Fruit fly (Drosophila melanogaster) whole organism, embryonic: Measurements from ENCODE around the gene PIG-Q.

Experiments
- CG10321 ChIP-seq: fragments of 200-800 bp; sonication (Bioruptor generic); IDR thresholded peaks from 2 replicates; pipeline ENCODE4 v1.3.6; 2022; ENCODE audit warnings: missing biosample characterization, missing genetic modification characterization
- CG10543 ChIP-seq: fragments of 200-800 bp; sonication (Bioruptor generic); optimal IDR thresholded peaks from 3 replicates; lab custom pipeline; 2017; ENCODE audit warnings: missing biosample characterization, mild to moderate bottlenecking, missing genetic modification characterization, moderate library complexity
- CG10979 ChIP-seq: fragments of 200-800 bp; sonication (Bioruptor generic); optimal IDR thresholded peaks from 2 replicates; lab custom pipeline; 2018; ENCODE audit warnings: missing biosample characterization, mild to moderate bottlenecking, missing genetic modification characterization, moderate library complexity
- CG11696 ChIP-seq: fragments of 200-800 bp; sonication (Bioruptor generic); IDR thresholded peaks from 2 replicates; pipeline ENCODE4 v1.3.6; 2022; ENCODE audit warnings: missing biosample characterization, missing genetic modification characterization
- CG13287 ChIP-seq: fragments of 200-800 bp; sonication (Bioruptor generic); IDR thresholded peaks from 2 replicates; pipeline ENCODE4 v1.3.6; 2022; ENCODE audit warnings: missing biosample characterization, missing genetic modification characterization; ENCODE audit not compliant: partially characterized antibody
- CG13424 ChIP-seq: fragments of 200-800 bp; sonication (Bioruptor generic); optimal IDR thresholded peaks from 2 replicates; lab custom pipeline; 2019; ENCODE audit warnings: missing biosample characterization, mild to moderate bottlenecking, missing genetic modification characterization, moderate library complexity
- CG13894 ChIP-seq: fragments of 200-800 bp; sonication (Bioruptor generic); optimal IDR thresholded peaks from 3 replicates; lab custom pipeline; 2018; ENCODE audit warnings: missing biosample characterization, mild to moderate bottlenecking, missing genetic modification characterization, moderate library complexity
- CG14050 ChIP-seq: fragments of 200-800 bp; sonication (Bioruptor generic); IDR thresholded peaks from 3 replicates; pipeline ENCODE4 v1.3.6; 2022; ENCODE audit warnings: missing biosample characterization, missing genetic modification characterization
- CG1529 ChIP-seq: fragments of 200-800 bp; sonication (Bioruptor generic); optimal IDR thresholded peaks from 3 replicates; lab custom pipeline; 2018; ENCODE audit warnings: missing biosample characterization, missing genetic modification characterization
- CG1602 ChIP-seq: fragments of 200-800 bp; sonication (Bioruptor generic); optimal IDR thresholded peaks from 3 replicates; lab custom pipeline; 2016; ENCODE audit warnings: missing biosample characterization, missing genetic modification characterization
- CG16779 ChIP-seq: fragments of 200-800 bp; sonication (Bioruptor generic); IDR thresholded peaks from 2 replicates; pipeline ENCODE4 v1.3.6; 2022; ENCODE audit warnings: missing biosample characterization, missing genetic modification characterization
- CG16813 ChIP-seq: fragments of 200-800 bp; sonication (Bioruptor generic); IDR thresholded peaks from 3 replicates; pipeline ENCODE4 v1.3.6; 2022; ENCODE audit warnings: missing biosample characterization, missing genetic modification characterization; ENCODE audit not compliant: partially characterized antibody
- CG16863 ChIP-seq: fragments of 200-800 bp; sonication (Bioruptor generic); optimal IDR thresholded peaks from 3 replicates; lab custom pipeline; 2016; ENCODE audit warnings: missing biosample characterization, missing genetic modification characterization
- CG18011 ChIP-seq: fragments of 200-800 bp; sonication (Bioruptor generic); optimal IDR thresholded peaks from 2 replicates; lab custom pipeline; 2017; ENCODE audit warnings: missing biosample characterization, missing genetic modification characterization, mild to moderate bottlenecking, moderate library complexity, missing genotype
- CG3281 ChIP-seq: fragments of 200-800 bp; sonication (Bioruptor generic); optimal IDR thresholded peaks from 3 replicates; lab custom pipeline; 2017; ENCODE audit warnings: missing biosample characterization, mild to moderate bottlenecking, missing genetic modification characterization
- CG6175 ChIP-seq: fragments of 200-800 bp; sonication (Bioruptor generic); IDR thresholded peaks from 3 replicates; pipeline ENCODE4 v1.3.6; 2022; ENCODE audit warnings: missing biosample characterization, missing genetic modification characterization
- CG7271 ChIP-seq: fragments of 200-800 bp; sonication (Bioruptor generic); optimal IDR thresholded peaks from 2 replicates; lab custom pipeline; 2018; ENCODE audit warnings: missing biosample characterization, mild to moderate bottlenecking, missing genetic modification characterization, moderate library complexity
- CG7963 ChIP-seq: fragments of 200-800 bp; sonication (Bioruptor generic); IDR thresholded peaks from 3 replicates; pipeline ENCODE4 v1.3.6; 2022; ENCODE audit warnings: missing biosample characterization, missing genetic modification characterization; ENCODE audit not compliant: partially characterized antibody
- CG7987 ChIP-seq: fragments of 200-800 bp; sonication (Bioruptor generic); optimal IDR thresholded peaks from 2 replicates; lab custom pipeline; 2018; ENCODE audit warnings: missing biosample characterization, mild to moderate bottlenecking, missing genetic modification characterization, moderate library complexity
- CG8089 ChIP-seq: fragments of 200-800 bp; sonication (Bioruptor generic); optimal IDR thresholded peaks from 3 replicates; lab custom pipeline; 2016; ENCODE audit warnings: missing biosample characterization, missing genetic modification characterization
- CoRest ChIP-seq: fragments of 200-800 bp; sonication (Bioruptor generic); optimal IDR thresholded peaks from 3 replicates; lab custom pipeline; 2018; ENCODE audit warnings: missing biosample characterization, mild to moderate bottlenecking, missing genetic modification characterization, moderate library complexity
- CrebB ChIP-seq: fragments of 200-800 bp; sonication (Bioruptor generic); optimal IDR thresholded peaks from 3 replicates; lab custom pipeline; 2018; ENCODE audit warnings: missing biosample characterization, mild to moderate bottlenecking, missing genetic modification characterization
- Dip2 ChIP-seq: fragments of 200-800 bp; sonication (Bioruptor generic); IDR thresholded peaks from 2 replicates; pipeline ENCODE4 v1.3.6; 2022; ENCODE audit warnings: missing biosample characterization, missing genetic modification characterization
- Ets65A ChIP-seq: fragments of 200-800 bp; sonication (Bioruptor generic); peaks from one replicate; lab custom pipeline; 2016; ENCODE audit warnings: missing biosample characterization, missing genetic modification characterization
- HLH3B ChIP-seq: fragments of 200-800 bp; sonication (Bioruptor generic); IDR thresholded peaks from 2 replicates; pipeline ENCODE4 v1.3.6; 2022; ENCODE audit warnings: missing biosample characterization, missing genetic modification characterization
- HLHmδ ChIP-seq: fragments of 200-800 bp; sonication (Bioruptor generic); optimal IDR thresholded peaks from 2 replicates; lab custom pipeline; 2018; ENCODE audit warnings: missing biosample characterization, mild to moderate bottlenecking, missing genetic modification characterization, moderate library complexity
- Hand ChIP-seq: fragments of 200-800 bp; sonication (Bioruptor generic); optimal IDR thresholded peaks from 2 replicates; lab custom pipeline; 2017; ENCODE audit warnings: mild to moderate bottlenecking, missing biosample characterization, missing genetic modification reagents, missing genetic modification characterization
- Hey ChIP-seq: fragments of 200-800 bp; sonication (Bioruptor generic); optimal IDR thresholded peaks from 3 replicates; lab custom pipeline; 2018; ENCODE audit warnings: missing biosample characterization, mild to moderate bottlenecking, missing genetic modification characterization
- Hmr ChIP-seq: fragments of 200-800 bp; sonication (Bioruptor generic); optimal IDR thresholded peaks from 3 replicates; lab custom pipeline; 2017; ENCODE audit warnings: mild to moderate bottlenecking, missing biosample characterization, missing genetic modification reagents, missing genetic modification characterization
- Hr51 ChIP-seq, 2 experiments: fragments of 200-800 bp; sonication (Bioruptor generic); optimal IDR thresholded peaks; 2 replicates in 1 of 2; 3 replicates in 1 of 2; lab custom pipeline; 2016 to 2018; ENCODE audit warnings: missing biosample characterization in 2 of 2, missing genetic modification characterization in 2 of 2, mild to moderate bottlenecking in 1 of 2, moderate library complexity in 1 of 2
- Jarid2 ChIP-seq: fragments of 200-800 bp; sonication (Bioruptor generic); optimal IDR thresholded peaks from 3 replicates; lab custom pipeline; 2017; ENCODE audit warnings: mild to moderate bottlenecking, missing biosample characterization, missing genetic modification reagents, missing genetic modification characterization
- Six4 ChIP-seq: fragments of 200-800 bp; sonication (Bioruptor generic); optimal IDR thresholded peaks from 2 replicates; lab custom pipeline; 2016; ENCODE audit warnings: missing biosample characterization, missing genetic modification characterization
- Sry-β ChIP-seq: fragments of 200-800 bp; sonication (Bioruptor generic); optimal IDR thresholded peaks from 2 replicates; lab custom pipeline; 2018; ENCODE audit warnings: missing biosample characterization, mild to moderate bottlenecking, missing genetic modification characterization, moderate library complexity
- ase ChIP-seq: fragments of 200-800 bp; sonication (Bioruptor generic); IDR thresholded peaks from 3 replicates; pipeline ENCODE4 v1.3.6; 2022; ENCODE audit warnings: missing biosample characterization, missing genetic modification characterization
- cato ChIP-seq: fragments of 200-800 bp; sonication (Bioruptor generic); optimal IDR thresholded peaks from 2 replicates; lab custom pipeline; 2016; ENCODE audit warnings: missing biosample characterization, missing genetic modification characterization, borderline replicate concordance
- chn ChIP-seq: fragments of 200-800 bp; sonication (Bioruptor generic); optimal IDR thresholded peaks from 2 replicates; lab custom pipeline; 2016; ENCODE audit warnings: missing biosample characterization, missing genetic modification characterization
- dimm ChIP-seq: fragments of 200-800 bp; sonication (Bioruptor generic); IDR thresholded peaks from 2 replicates; pipeline ENCODE4 v1.3.6; 2022; ENCODE audit warnings: missing biosample characterization, missing genetic modification characterization
- dmrt11E ChIP-seq: fragments of 200-800 bp; sonication (Bioruptor generic); optimal IDR thresholded peaks from 3 replicates; lab custom pipeline; 2018; ENCODE audit warnings: missing biosample characterization, mild to moderate bottlenecking, missing genetic modification characterization, moderate library complexity
- her ChIP-seq: fragments of 200-800 bp; sonication (Bioruptor generic); optimal IDR thresholded peaks from 2 replicates; lab custom pipeline; 2016; ENCODE audit warnings: missing biosample characterization, missing genetic modification characterization
- nmo ChIP-seq: fragments of 200-800 bp; sonication (Bioruptor generic); optimal IDR thresholded peaks from 2 replicates; lab custom pipeline; 2018; ENCODE audit warnings: missing biosample characterization, mild to moderate bottlenecking, missing genetic modification characterization, moderate library complexity
- oc ChIP-seq: fragments of 200-800 bp; sonication (Bioruptor generic); optimal IDR thresholded peaks from 2 replicates; lab custom pipeline; 2018; ENCODE audit warnings: missing biosample characterization, mild to moderate bottlenecking, missing genetic modification characterization, moderate library complexity
- run ChIP-seq: fragments of 200-800 bp; sonication (Bioruptor generic); optimal IDR thresholded peaks from 3 replicates; lab custom pipeline; 2018; ENCODE audit warnings: missing biosample characterization, mild to moderate bottlenecking, missing genetic modification characterization
- scrt ChIP-seq: fragments of 200-800 bp; sonication (Bioruptor generic); optimal IDR thresholded peaks from 2 replicates; lab custom pipeline; 2018; ENCODE audit warnings: missing biosample characterization, mild to moderate bottlenecking, missing genetic modification characterization, moderate library complexity
- sob ChIP-seq: fragments of 200-800 bp; sonication (Bioruptor generic); IDR thresholded peaks from 2 replicates; pipeline ENCODE4 v1.3.6; 2022; ENCODE audit warnings: missing biosample characterization, missing genetic modification characterization
- tgo ChIP-seq: fragments of 200-800 bp; sonication (Bioruptor generic); IDR thresholded peaks from 3 replicates; pipeline ENCODE4 v1.3.6; 2022; ENCODE audit warnings: missing biosample characterization, missing genetic modification characterization
- tio ChIP-seq: fragments of 200-800 bp; sonication (Bioruptor generic); optimal IDR thresholded peaks from 2 replicates; lab custom pipeline; 2017; ENCODE audit warnings: missing biosample characterization, missing genetic modification characterization, inconsistent platforms
- tll ChIP-seq, 2 experiments: fragments of 200-800 bp in 1 of 2; fragments of >200 bp in 1 of 2; sonication (Bioruptor generic) in 1 of 2; optimal IDR thresholded peaks; 2 replicates each; lab custom pipeline; 2017 to 2019; ENCODE audit warnings: missing biosample characterization in 2 of 2, missing genetic modification characterization in 2 of 2, mild to moderate bottlenecking in 1 of 2, moderate library complexity in 1 of 2
- wor ChIP-seq: fragments of 200-800 bp; sonication (Bioruptor generic); IDR thresholded peaks from 2 replicates; pipeline ENCODE4 v1.3.6; 2022; ENCODE audit warnings: missing biosample characterization, missing genetic modification characterization

PIG-Q gene

dm6 chrX:16403811-16404420, 45.0 kb downstream of the PIG-Q start (continued):
- no peak for TF ChIP-seq HLHmδ (GFP tag; lab: Kevin White, UChicago)
- TF ChIP-seq Dip2 (GFP tag; lab: Robert Waterston, UW) = no peak
- peak; percentile 90 for TF ChIP-seq sob (GFP tag; lab: Robert Waterston, UW)
- no peak for TF ChIP-seq CG16813 (GFP tag; lab: Robert Waterston, UW)
- peak; percentile 76 for TF ChIP-seq CrebB (tag; lab: Kevin White, UChicago)
- peak; percentile 34 for TF ChIP-seq Six4 (GFP tag; lab: Kevin White, UChicago)
- TF ChIP-seq run = peak; percentile 61
- peak; percentile 5 for TF ChIP-seq CG18011
- peak; percentile 73 for TF ChIP-seq CG13424 (tag; lab: Kevin White, UChicago)
- TF ChIP-seq CG14050 = peak; percentile 63
- TF ChIP-seq CG1602 (GFP tag; lab: Kevin White, UChicago) = peak; percentile 54
- TF ChIP-seq CG1529 (GFP tag; lab: Kevin White, UChicago) = peak; percentile 5
- TF ChIP-seq CG10543 (GFP tag; lab: Kevin White, UChicago) = peak; percentile 44
- peak; percentile 62 for TF ChIP-seq Ets65A
- TF ChIP-seq CoRest (tag; lab: Kevin White, UChicago) = peak; percentile 77
- no peak for TF ChIP-seq CG8089
- no peak for TF ChIP-seq dimm (GFP tag; lab: Robert Waterston, UW)
- TF ChIP-seq CG10979 (tag; lab: Kevin White, UChicago) = peak; percentile 59
- TF ChIP-seq CG7963 (GFP tag; lab: Robert Waterston, UW) = no peak
- peak; percentile 62; the same call in 1 of the 3 replicates for TF ChIP-seq ase
- TF ChIP-seq tll (GFP tag; optimal IDR thresholded peaks at IDR 0.05; lab: Kevin White, UChicago) = no peak
- TF ChIP-seq tio (GFP tag; lab: Kevin White, UChicago) = no peak
- peak; percentile 74 for TF ChIP-seq oc (tag; lab: Kevin White, UChicago)
- peak; percentile 55 for TF ChIP-seq Hey
- peak; percentile 77 for TF ChIP-seq CG3281 (GFP tag; lab: Kevin White, UChicago)
- peak; percentile 20 for TF ChIP-seq Jarid2 (GFP tag; lab: Kevin White, UChicago)
- TF ChIP-seq nmo (GFP tag; lab: Kevin White, UChicago) = peak; percentile 72
- 0 out of 2 replicates have a peak, but pooled peaks have one; percentile 33 for TF ChIP-seq CG11696 (GFP tag; lab: Robert Waterston, UW)
- TF ChIP-seq scrt (GFP tag; lab: Kevin White, UChicago) = no peak
- peak; percentile 36 for TF ChIP-seq her (GFP tag; lab: Kevin White, UChicago)
- peak; percentile 83 for TF ChIP-seq HLH3B (GFP tag; lab: Robert Waterston, UW)
- TF ChIP-seq chn (GFP tag; lab: Kevin White, UChicago) = peak; percentile 35
- TF ChIP-seq CG6175 (GFP tag; lab: Robert Waterston, UW) = peak; percentile 13; the same call in 1 of the 3 replicates
- TF ChIP-seq CG7987 = peak; percentile 43
- peak; percentile 65 for TF ChIP-seq Hand (GFP tag; lab: Kevin White, UChicago)
- no peak for TF ChIP-seq dmrt11E (tag; lab: Kevin White, UChicago)
- TF ChIP-seq CG13287 (GFP tag; lab: Robert Waterston, UW) = no peak; the same call in 1 of the 2 replicates
- TF ChIP-seq tgo (GFP tag; lab: Robert Waterston, UW) = peak; percentile 84
- peak; percentile 47; the same call in 1 of the 2 replicates for TF ChIP-seq CG10321 (GFP tag; lab: Robert Waterston, UW)
- TF ChIP-seq wor (GFP tag; lab: Robert Waterston, UW) = peak; percentile 27; the same call in 1 of the 2 replicates
- TF ChIP-seq Sry-β = no peak
- TF ChIP-seq CG16863 = peak; percentile 28
- peak; percentile 87 for TF ChIP-seq Hmr (GFP tag; lab: Kevin White, UChicago)
- TF ChIP-seq CG13894 = no peak
- no peak for TF ChIP-seq cato (GFP tag; lab: Kevin White, UChicago)
- TF ChIP-seq CG16779 (GFP tag; lab: Robert Waterston, UW) = peak; percentile 80
- peak in 1 of 2 experiments; percentile 90 for TF ChIP-seq Hr51 (GFP tag; optimal IDR thresholded peaks at IDR 0.05; lab: Kevin White, UChicago)
- no peak for TF ChIP-seq CG7271 (tag; lab: Kevin White, UChicago)
